Fruit fly (Drosophila melanogaster) whole organism, embryonic: ENCODE data around the gene CG9837.
A peak's percentile ranks its signal among the peaks of the same experiment; 100 is the strongest.

Source experiments
- CG11504 ChIP-seq: fragments of 200-800 bp; sonication (Bioruptor generic); optimal IDR thresholded peaks from 3 replicates; lab custom pipeline; 2019; ENCODE audit warnings: missing biosample characterization, mild to moderate bottlenecking, missing genetic modification characterization, moderate library complexity
- CG15696 ChIP-seq: fragments of 200-800 bp; sonication (Bioruptor generic); optimal IDR thresholded peaks from 2 replicates; lab custom pipeline; 2019; ENCODE audit warnings: missing biosample characterization, mild to moderate bottlenecking, missing genetic modification characterization, moderate library complexity
- CG17359 ChIP-seq: fragments of 200-800 bp; sonication (Bioruptor generic); optimal IDR thresholded peaks from 3 replicates; lab custom pipeline; 2018; ENCODE audit warnings: missing biosample characterization, mild to moderate bottlenecking, missing genetic modification characterization, moderate library complexity
- CG3995 ChIP-seq: fragments of 200-800 bp; sonication (Bioruptor generic); optimal IDR thresholded peaks from 3 replicates; lab custom pipeline; 2016; ENCODE audit warnings: missing biosample characterization, missing genetic modification characterization
- CG4820 ChIP-seq: fragments of 200-800 bp; sonication (Bioruptor generic); optimal IDR thresholded peaks from 3 replicates; lab custom pipeline; 2016; ENCODE audit warnings: missing biosample characterization, missing genetic modification characterization
- HLHmδ ChIP-seq: fragments of 200-800 bp; sonication (Bioruptor generic); optimal IDR thresholded peaks from 2 replicates; lab custom pipeline; 2018; ENCODE audit warnings: missing biosample characterization, mild to moderate bottlenecking, missing genetic modification characterization, moderate library complexity
- Taf1 ChIP-seq: fragments of 200-800 bp; sonication (Bioruptor generic); IDR thresholded peaks from 2 replicates; pipeline ENCODE4 v1.3.6; 2022; ENCODE audit warnings: missing biosample characterization, missing genetic modification characterization
- kah ChIP-seq: fragments of 200-800 bp; sonication (Bioruptor generic); optimal IDR thresholded peaks from 2 replicates; lab custom pipeline; 2018; ENCODE audit warnings: missing biosample characterization, mild to moderate bottlenecking, missing genetic modification characterization
- phol ChIP-seq: fragments of 200-800 bp; sonication (Bioruptor generic); optimal IDR thresholded peaks from 3 replicates; lab custom pipeline; 2018; ENCODE audit warnings: missing biosample characterization, mild to moderate bottlenecking, missing genetic modification characterization, moderate library complexity
- sens ChIP-seq: fragments of 200-800 bp; sonication (Bioruptor generic); peaks from one replicate; lab custom pipeline; 2016; ENCODE audit warnings: missing biosample characterization, missing genetic modification characterization
- unc-4 ChIP-seq: fragments of 200-800 bp; sonication (Bioruptor generic); IDR thresholded peaks from 2 replicates; pipeline ENCODE4 v1.3.6; 2022; ENCODE audit warnings: missing biosample characterization, missing genetic modification characterization; ENCODE audit not compliant: partially characterized antibody
- zen ChIP-seq: fragments of 200-800 bp; sonication (Bioruptor generic); optimal IDR thresholded peaks from 3 replicates; lab custom pipeline; 2018; ENCODE audit warnings: missing biosample characterization, mild to moderate bottlenecking, missing genetic modification characterization, moderate library complexity

- TF ChIP-seq CG17359 (tag; lab: Kevin White, UChicago) (peak; percentile 57), HLHmδ (GFP tag; lab: Kevin White, UChicago) (peak; percentile 81), kah (peak; percentile 68), CG11504 (tag; lab: Kevin White, UChicago) (peak; percentile 80), unc-4 (peak; percentile 57), CG3995 (GFP tag; lab: Kevin White, UChicago) (no peak), sens (GFP tag; lab: Kevin White, UChicago) (peak; percentile 91), Taf1 (GFP tag; lab: Robert Waterston, UW) (no peak), CG4820 (GFP tag; lab: Kevin White, UChicago) (peak; percentile 25), CG15696 (no peak), phol (tag; lab: Kevin White, UChicago) (peak; percentile 64), zen (tag; lab: Kevin White, UChicago) (peak; percentile 80)
Measured at dm6 chr3R:8820428-8820912, 7.1 kb upstream of the CG9837 start, which contains the start of gene aqz.
